Worm (Caenorhabditis elegans) whole organism, L4 larva: Measurements from ENCODE around the gene comt-5.

Source experiments
- T26A8.4 ChIP-seq: fragments of 200-800 bp; sonication (Bioruptor generic); IDR thresholded peaks from 2 replicates; pipeline ENCODE4 v1.3.6; 2022; ENCODE audit warnings: missing genetic modification characterization, missing compliant biosample characterization
- ceh-82 ChIP-seq: sonication (generic microtip); optimal IDR thresholded peaks from 2 replicates; lab custom pipeline; 2017; ENCODE audit warnings: missing biosample characterization, missing genetic modification characterization
- dpl-1 ChIP-seq: fragments of 150-350 bp; optimal IDR thresholded peaks from 2 replicates; lab custom pipeline; 2014; ENCODE audit warnings: missing biosample characterization, missing genetic modification reagents, missing genetic modification characterization
- lin-13 ChIP-seq: fragments of 150-350 bp; optimal IDR thresholded peaks from 2 replicates; lab custom pipeline; 2014; ENCODE audit warnings: missing biosample characterization, missing genetic modification reagents, missing genetic modification characterization
- snpc-4 ChIP-seq: fragments of 150-350 bp; optimal IDR thresholded peaks from 2 replicates; lab custom pipeline; 2014; ENCODE audit warnings: missing biosample characterization, missing genetic modification characterization

DNA sequence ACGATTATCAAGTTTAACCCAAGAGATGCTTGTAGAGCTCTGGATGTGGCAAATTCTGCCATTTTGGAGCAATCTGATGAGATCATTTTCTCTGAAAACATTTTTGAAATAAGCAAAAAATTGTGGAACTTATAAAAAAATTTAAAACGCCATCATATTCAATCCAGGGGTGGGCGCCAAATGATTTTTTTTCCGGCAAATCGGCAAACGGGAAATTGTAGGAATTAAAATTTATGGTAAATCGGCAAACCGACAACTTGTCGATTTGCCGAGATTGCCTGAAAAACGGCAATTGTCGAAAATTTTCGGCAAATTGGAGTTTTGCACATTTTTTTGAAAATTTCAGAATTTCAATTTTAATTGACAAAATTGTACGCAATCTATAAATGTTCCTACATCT lies 17.9 kb downstream of the comt-5 start, which contains the start of gene srab-23:
- TF ChIP-seq snpc-4 (tag; lab: Kevin White, UChicago) (no peak), lin-13 (GFP tag; lab: Kevin White, UChicago) (no peak), ceh-82 (tag; lab: Kevin White, UChicago) (no peak), T26A8.4 (GFP tag; lab: Robert Waterston, UW) (no peak), dpl-1 (GFP tag; lab: Kevin White, UChicago) (no peak)
